Worm (Caenorhabditis elegans): ENCODE measurements around the gene C14C11.1.

ce11 chrV:5713510-5713909 lies 50.1 kb downstream of the C14C11.1 start:
- TF ChIP-seq fos-1 (tag; optimal IDR thresholded peaks at IDR 0.05) (no peak), ces-1 (GFP tag; optimal IDR thresholded peaks at IDR 0.05) (no peak), lin-15B (tag; optimal IDR thresholded peaks at IDR 0.05) (no peak), tlp-1 (tag; optimal IDR thresholded peaks at IDR 0.05) (no peak)

All from whole organism, L1 larva.